Worm (Caenorhabditis elegans): ENCODE measurements around the gene C29F9.9.
A peak's percentile ranks its signal among the peaks of the same experiment; 100 is the strongest.

C29F9.9 gene

DNA sequence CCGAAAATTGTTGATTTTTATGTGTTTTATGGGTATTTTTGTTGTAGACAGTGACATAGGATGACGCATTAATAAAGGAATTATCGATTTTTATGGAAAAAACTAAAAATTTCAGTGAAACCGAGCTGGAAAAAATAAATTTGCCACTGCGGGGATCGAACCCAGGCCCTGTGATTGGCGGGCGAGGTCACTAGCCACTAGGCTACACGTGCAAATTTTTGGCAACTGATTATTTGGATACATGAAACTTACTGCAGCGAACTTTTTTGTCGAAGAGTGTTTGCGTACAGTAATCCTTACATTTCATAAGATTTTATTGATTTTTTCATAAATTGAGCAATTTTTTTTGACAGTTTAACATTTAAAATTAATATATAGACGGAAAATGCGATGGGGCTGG, 9.6 kb downstream of the C29F9.9 start (continued):
- TF ChIP-seq nhr-237 (tag; optimal IDR thresholded peaks at IDR 0.05): no peak
- peak; percentile 68 for TF ChIP-seq T26A8.4 (GFP tag; IDR thresholded peaks at IDR 0.05)
- no peak for TF ChIP-seq attf-4 (tag; optimal IDR thresholded peaks at IDR 0.05)
- TF ChIP-seq lin-13 (GFP tag; optimal IDR thresholded peaks at IDR 0.05): peak; percentile 55
- TF ChIP-seq ztf-7 (tag; optimal IDR thresholded peaks at IDR 0.05): peak; percentile 26
- TF ChIP-seq mxl-2 (GFP tag; conservative IDR thresholded peaks at IDR 0.05): no peak
- TF ChIP-seq egl-43 (GFP tag; IDR thresholded peaks at IDR 0.05): peak; percentile 79; the same call in 1 of the 2 replicates
- TF ChIP-seq F37D6.2 (tag; optimal IDR thresholded peaks at IDR 0.05): no peak
- TF ChIP-seq spr-1 (tag; optimal IDR thresholded peaks at IDR 0.05): peak; percentile 26
- TF ChIP-seq lsy-2 (tag; optimal IDR thresholded peaks at IDR 0.05): peak in 1 of 2 experiments; percentile 68
- peak; percentile 56 for TF ChIP-seq gei-8 (GFP tag; optimal IDR thresholded peaks at IDR 0.05)
- TF ChIP-seq ctbp-1 (GFP tag; IDR thresholded peaks at IDR 0.05): peak; percentile 44; the same call in 1 of the 2 replicates
- peak in 1 of 2 experiments; percentile 84 for TF ChIP-seq unc-62 (GFP tag; optimal IDR thresholded peaks at IDR 0.05 in 1 of 2)
- TF ChIP-seq unc-62 (tag; optimal IDR thresholded peaks at IDR 0.05): no peak
- TF ChIP-seq fos-1 (tag; optimal IDR thresholded peaks at IDR 0.05): no peak
- TF ChIP-seq daf-19 (GFP tag; conservative IDR thresholded peaks at IDR 0.05): 0 out of 2 replicates have a peak, but pooled peaks have one; percentile 65
- TF ChIP-seq arid-1 (GFP tag; conservative IDR thresholded peaks at IDR 0.05): peak; percentile 81
- peak; percentile 48; the same call in 1 of the 2 replicates for TF ChIP-seq tra-1 (GFP tag; IDR thresholded peaks at IDR 0.05)
- 0 out of 2 replicates have a peak, but pooled peaks have one; percentile 52 for TF ChIP-seq saeg-2 (GFP tag; IDR thresholded peaks at IDR 0.05)
- TF ChIP-seq dve-1 (tag; optimal IDR thresholded peaks at IDR 0.05; ENCODE audit: insufficient read depth): peak; percentile 70
- TF ChIP-seq ceh-44 (GFP tag; IDR thresholded peaks at IDR 0.05): peak; percentile 3; the same call in 1 of the 2 replicates
- TF ChIP-seq madf-5 (GFP tag; IDR thresholded peaks at IDR 0.05): peak in 1 of 2 experiments; percentile 79; a peak in 2 of 4 replicates
- peak; percentile 66; the same call in 1 of the 2 replicates for TF ChIP-seq F26F4.8 (GFP tag; conservative IDR thresholded peaks at IDR 0.05)
- TF ChIP-seq ceh-28 (tag; optimal IDR thresholded peaks at IDR 0.05): peak; percentile 24
- TF ChIP-seq dmd-9 (GFP tag; IDR thresholded peaks at IDR 0.05): 0 out of 2 replicates have a peak, but pooled peaks have one; percentile 55
- TF ChIP-seq nhr-28 (tag; optimal IDR thresholded peaks at IDR 0.05): no peak
- TF ChIP-seq hlh-11 (tag; optimal IDR thresholded peaks at IDR 0.05): peak; percentile 49
- peak; percentile 84 for TF ChIP-seq duxl-1 (tag; optimal IDR thresholded peaks at IDR 0.05; ENCODE audit: poor library complexity)
- no peak for TF ChIP-seq tag-97 (GFP tag; IDR thresholded peaks at IDR 0.05)
- no peak for TF ChIP-seq ZK337.2 (GFP tag; IDR thresholded peaks at IDR 0.05)
- TF ChIP-seq dpl-1 (GFP tag; optimal IDR thresholded peaks at IDR 0.05): peak; percentile 30
- TF ChIP-seq vab-7 (GFP tag; IDR thresholded peaks at IDR 0.05): peak; percentile 61; the same call in 1 of the 2 replicates
- TF ChIP-seq daf-8 (GFP tag; IDR thresholded peaks at IDR 0.05): no peak
- peak; percentile 82; the same call in 1 of the 2 replicates for TF ChIP-seq F44E2.7 (GFP tag; IDR thresholded peaks at IDR 0.05)
- TF ChIP-seq hmg-1.1 (GFP tag; IDR thresholded peaks at IDR 0.05): peak; percentile 62
- peak; percentile 81 for TF ChIP-seq lim-7 (GFP tag; IDR thresholded peaks at IDR 0.05)
- TF ChIP-seq php-3 (GFP tag; IDR thresholded peaks at IDR 0.05): peak; percentile 46; the same call in 1 of the 2 replicates
- TF ChIP-seq ama-1 (optimal IDR thresholded peaks at IDR 0.05): peak; percentile 89
- peak; percentile 52 for TF ChIP-seq spr-3 (GFP tag; optimal IDR thresholded peaks at IDR 0.05)
- no peak for TF ChIP-seq nhr-77 (tag; optimal IDR thresholded peaks at IDR 0.05)
- peak; percentile 80 for TF ChIP-seq dmd-8 (GFP tag; IDR thresholded peaks at IDR 0.05)
- TF ChIP-seq nhr-10 (tag; optimal IDR thresholded peaks at IDR 0.05): no peak
- no peak for TF ChIP-seq zag-1 (tag; optimal IDR thresholded peaks at IDR 0.05)
- TF ChIP-seq nhr-76 (tag; optimal IDR thresholded peaks at IDR 0.05): no peak
- no peak for TF ChIP-seq hif-1 (tag; optimal IDR thresholded peaks at IDR 0.05)
- peak; percentile 72 for TF ChIP-seq mes-2 (tag; optimal IDR thresholded peaks at IDR 0.05; ENCODE audit: poor library complexity, severe bottlenecking)
- TF ChIP-seq lin-38 (GFP tag; IDR thresholded peaks at IDR 0.05): peak; percentile 79
- no peak for TF ChIP-seq nhr-25 (tag; optimal IDR thresholded peaks at IDR 0.05; ENCODE audit: borderline replicate concordance, insufficient read depth)
- TF ChIP-seq madf-9 (GFP tag; conservative IDR thresholded peaks at IDR 0.05): 0 out of 2 replicates have a peak, but pooled peaks have one; percentile 60
- peak; percentile 12 for TF ChIP-seq rbr-2 (tag; optimal IDR thresholded peaks at IDR 0.05)

All from whole organism, L4 larva.